Fruit fly (Drosophila melanogaster) whole organism, embryonic: Measurements from ENCODE around the gene I-2.

Source experiments
- Aef1 ChIP-seq: fragments of 200-800 bp; sonication (Bioruptor generic); IDR thresholded peaks from 3 replicates; pipeline ENCODE4 v1.3.6; 2022; ENCODE audit warnings: missing biosample characterization, missing genetic modification characterization
- Antp ChIP-seq: fragments of 200-800 bp; sonication (Bioruptor generic); optimal IDR thresholded peaks from 3 replicates; lab custom pipeline; 2016; ENCODE audit warnings: missing biosample characterization, missing genetic modification characterization
- BtbVII ChIP-seq: fragments of 200-800 bp; sonication (Bioruptor generic); optimal IDR thresholded peaks from 3 replicates; lab custom pipeline; 2017; ENCODE audit warnings: missing biosample characterization, mild to moderate bottlenecking, missing genetic modification characterization
- Bteb2 ChIP-seq: fragments of 200-800 bp; sonication (Bioruptor generic); optimal IDR thresholded peaks from 2 replicates; lab custom pipeline; 2016; ENCODE audit warnings: missing biosample characterization, missing genetic modification characterization
- CG10209 ChIP-seq: fragments of 200-800 bp; sonication (Bioruptor generic); optimal IDR thresholded peaks from 3 replicates; lab custom pipeline; 2017; ENCODE audit warnings: missing biosample characterization, mild to moderate bottlenecking, missing genetic modification characterization, missing genetic modification reagents
- CG10366 ChIP-seq: fragments of 200-800 bp; sonication (Bioruptor generic); IDR thresholded peaks from 2 replicates; pipeline ENCODE4 v1.3.6; 2022; ENCODE audit warnings: missing biosample characterization, missing genetic modification characterization
- CG10543 ChIP-seq: fragments of 200-800 bp; sonication (Bioruptor generic); optimal IDR thresholded peaks from 3 replicates; lab custom pipeline; 2017; ENCODE audit warnings: missing biosample characterization, mild to moderate bottlenecking, missing genetic modification characterization, moderate library complexity
- CG12071 ChIP-seq: fragments of 200-800 bp; sonication (Bioruptor generic); optimal IDR thresholded peaks from 3 replicates; lab custom pipeline; 2018; ENCODE audit warnings: missing biosample characterization, mild to moderate bottlenecking, missing genetic modification characterization
- CG12391 ChIP-seq: fragments of 200-800 bp; sonication (Bioruptor generic); optimal IDR thresholded peaks from 3 replicates; lab custom pipeline; 2018; ENCODE audit warnings: missing biosample characterization, mild to moderate bottlenecking, missing genetic modification characterization, moderate library complexity
- CG12769 ChIP-seq: fragments of 200-800 bp; sonication (Bioruptor generic); optimal IDR thresholded peaks from 2 replicates; lab custom pipeline; 2019; ENCODE audit warnings: missing biosample characterization, mild to moderate bottlenecking, missing genetic modification characterization, moderate library complexity
- CG14860 ChIP-seq: fragments of 200-800 bp; sonication (Bioruptor generic); IDR thresholded peaks from 3 replicates; pipeline ENCODE4 v1.3.6; 2022; ENCODE audit warnings: missing biosample characterization, missing genetic modification characterization; ENCODE audit not compliant: partially characterized antibody
- CG15696 ChIP-seq: fragments of 200-800 bp; sonication (Bioruptor generic); optimal IDR thresholded peaks from 2 replicates; lab custom pipeline; 2019; ENCODE audit warnings: missing biosample characterization, mild to moderate bottlenecking, missing genetic modification characterization, moderate library complexity
- CG16813 ChIP-seq: fragments of 200-800 bp; sonication (Bioruptor generic); IDR thresholded peaks from 3 replicates; pipeline ENCODE4 v1.3.6; 2022; ENCODE audit warnings: missing biosample characterization, missing genetic modification characterization; ENCODE audit not compliant: partially characterized antibody
- CG17612 ChIP-seq: fragments of 200-800 bp; sonication (Bioruptor generic); IDR thresholded peaks from 2 replicates; pipeline ENCODE4 v1.3.6; 2022; ENCODE audit warnings: missing biosample characterization, missing genetic modification characterization
- CG17829 ChIP-seq: fragments of 200-800 bp; optimal IDR thresholded peaks from 2 replicates; lab custom pipeline; 2019; ENCODE audit warnings: missing biosample characterization, mild to moderate bottlenecking, missing genetic modification characterization, moderate library complexity
- CG2875 ChIP-seq: fragments of 200-800 bp; sonication (Bioruptor generic); optimal IDR thresholded peaks from 2 replicates; lab custom pipeline; 2017; ENCODE audit warnings: missing biosample characterization, mild to moderate bottlenecking, missing genetic modification characterization, missing genetic modification reagents
- CG3163 ChIP-seq: fragments of 200-800 bp; sonication (Bioruptor generic); optimal IDR thresholded peaks from 3 replicates; lab custom pipeline; 2016; ENCODE audit warnings: missing biosample characterization, missing genetic modification characterization
- CG42726 ChIP-seq: fragments of 200-800 bp; sonication (Bioruptor generic); IDR thresholded peaks from 2 replicates; pipeline ENCODE4 v1.3.6; 2022; ENCODE audit warnings: missing biosample characterization, missing genetic modification characterization; ENCODE audit not compliant: partially characterized antibody
- CG4617 ChIP-seq: fragments of 200-800 bp; sonication (Bioruptor generic); optimal IDR thresholded peaks from 3 replicates; lab custom pipeline; 2016; ENCODE audit warnings: missing biosample characterization, missing genetic modification characterization, borderline replicate concordance
- CG7271 ChIP-seq: fragments of 200-800 bp; sonication (Bioruptor generic); optimal IDR thresholded peaks from 2 replicates; lab custom pipeline; 2018; ENCODE audit warnings: missing biosample characterization, mild to moderate bottlenecking, missing genetic modification characterization, moderate library complexity
- CG8924 ChIP-seq: fragments of 200-800 bp; optimal IDR thresholded peaks from 3 replicates; lab custom pipeline; 2019; ENCODE audit warnings: missing biosample characterization, mild to moderate bottlenecking, missing genetic modification characterization, moderate library complexity
- CG9609 ChIP-seq: fragments of 200-800 bp; sonication (Bioruptor generic); optimal IDR thresholded peaks from 3 replicates; lab custom pipeline; 2016; ENCODE audit warnings: missing biosample characterization, missing genetic modification characterization
- CG9797 ChIP-seq: fragments of 200-800 bp; sonication (Bioruptor generic); optimal IDR thresholded peaks from 3 replicates; lab custom pipeline; 2018; ENCODE audit warnings: missing biosample characterization, mild to moderate bottlenecking, missing genetic modification characterization
- CG9876 ChIP-seq: fragments of 200-800 bp; sonication (Bioruptor generic); optimal IDR thresholded peaks from 2 replicates; lab custom pipeline; 2016; ENCODE audit warnings: missing biosample characterization, missing genetic modification characterization
- D19B ChIP-seq: fragments of 200-800 bp; sonication (Bioruptor generic); optimal IDR thresholded peaks from 2 replicates; lab custom pipeline; 2017; ENCODE audit warnings: missing biosample characterization, mild to moderate bottlenecking, missing genetic modification characterization
- E2f2 ChIP-seq: fragments of 200-800 bp; sonication (Bioruptor generic); IDR thresholded peaks from 2 replicates; pipeline ENCODE4 v1.3.6; 2022; ENCODE audit warnings: missing biosample characterization, missing genetic modification characterization
- ERR ChIP-seq: fragments of 200-800 bp; sonication (Bioruptor generic); optimal IDR thresholded peaks from 2 replicates; lab custom pipeline; 2016; ENCODE audit warnings: missing biosample characterization, missing genetic modification characterization
- Fer2 ChIP-seq: fragments of 200-800 bp; sonication (Bioruptor generic); optimal IDR thresholded peaks from 2 replicates; lab custom pipeline; 2018; ENCODE audit warnings: missing biosample characterization, mild to moderate bottlenecking, missing genetic modification characterization, moderate library complexity
- HHEX ChIP-seq: fragments of 200-800 bp; sonication (Bioruptor generic); optimal IDR thresholded peaks from 3 replicates; lab custom pipeline; 2017; ENCODE audit warnings: missing biosample characterization, mild to moderate bottlenecking, missing genetic modification characterization, missing genetic modification reagents
- HLH4C ChIP-seq: fragments of 200-800 bp; sonication (Bioruptor generic); IDR thresholded peaks from 3 replicates; pipeline ENCODE4 v1.3.6; 2022; ENCODE audit warnings: missing biosample characterization, missing genetic modification characterization; ENCODE audit not compliant: partially characterized antibody
- Hr78 ChIP-seq, 2 experiments: fragments of 200-800 bp in 1 of 2; fragments of >200 bp in 1 of 2; sonication (Bioruptor generic) in 1 of 2; optimal IDR thresholded peaks; 2 replicates each; lab custom pipeline; 2017 to 2019; ENCODE audit warnings: missing biosample characterization in 2 of 2, missing genetic modification characterization in 2 of 2, mild to moderate bottlenecking in 1 of 2, moderate library complexity in 1 of 2
- NK7.1 ChIP-seq: fragments of 200-800 bp; sonication (Bioruptor generic); optimal IDR thresholded peaks from 3 replicates; lab custom pipeline; 2016; ENCODE audit warnings: missing biosample characterization, missing genetic modification characterization
- Side ChIP-seq: fragments of 200-800 bp; sonication (Bioruptor generic); optimal IDR thresholded peaks from 2 replicates; lab custom pipeline; 2016; ENCODE audit warnings: missing biosample characterization, missing genetic modification characterization
- Sin3A ChIP-seq: fragments of >200 bp; optimal IDR thresholded peaks from 2 replicates; lab custom pipeline; 2018
- Sox102F ChIP-seq: fragments of 200-800 bp; sonication (Bioruptor generic); optimal IDR thresholded peaks from 2 replicates; lab custom pipeline; 2018; ENCODE audit warnings: missing biosample characterization, mild to moderate bottlenecking, missing genetic modification characterization, moderate library complexity
- ab ChIP-seq: fragments of 200-800 bp; sonication (Bioruptor generic); optimal IDR thresholded peaks from 2 replicates; lab custom pipeline; 2016; ENCODE audit warnings: missing biosample characterization, missing genetic modification characterization
- bcd ChIP-seq: fragments of 200-800 bp; sonication (Bioruptor generic); optimal IDR thresholded peaks from 2 replicates; lab custom pipeline; 2017; ENCODE audit warnings: missing biosample characterization, mild to moderate bottlenecking, missing genetic modification characterization
- dan ChIP-seq: fragments of 200-800 bp; sonication (Bioruptor generic); IDR thresholded peaks from 2 replicates; pipeline ENCODE4 v1.3.6; 2022; ENCODE audit warnings: missing biosample characterization, missing genetic modification characterization
- danr ChIP-seq: fragments of 200-800 bp; sonication (Bioruptor generic); IDR thresholded peaks from 2 replicates; pipeline ENCODE4 v1.3.6; 2022; ENCODE audit warnings: missing biosample characterization, missing genetic modification characterization
- dmrt99B ChIP-seq: fragments of 200-800 bp; sonication (Bioruptor generic); optimal IDR thresholded peaks from 2 replicates; lab custom pipeline; 2018; ENCODE audit warnings: missing biosample characterization, mild to moderate bottlenecking, missing genetic modification characterization, moderate library complexity
- emc ChIP-seq: fragments of 200-800 bp; sonication (Bioruptor generic); optimal IDR thresholded peaks from 2 replicates; lab custom pipeline; 2016; ENCODE audit warnings: missing biosample characterization, missing genetic modification characterization
- lmd ChIP-seq: fragments of 200-800 bp; sonication (Bioruptor generic); IDR thresholded peaks from 2 replicates; pipeline ENCODE4 v1.3.6; 2022; ENCODE audit warnings: missing biosample characterization, missing genetic modification characterization
- psq ChIP-seq: fragments of 200-800 bp; sonication (Bioruptor generic); optimal IDR thresholded peaks from 2 replicates; lab custom pipeline; 2017; ENCODE audit warnings: missing biosample characterization, missing genetic modification characterization
- slbo ChIP-seq: fragments of 200-800 bp; sonication (Bioruptor generic); IDR thresholded peaks from 2 replicates; pipeline ENCODE4 v1.3.6; 2022; ENCODE audit warnings: missing biosample characterization, missing genetic modification characterization
- sr ChIP-seq: fragments of 200-800 bp; sonication (Bioruptor generic); IDR thresholded peaks from 3 replicates; pipeline ENCODE4 v1.3.6; 2022; ENCODE audit warnings: missing biosample characterization, missing genetic modification characterization
- toy ChIP-seq: fragments of 200-800 bp; sonication (Bioruptor generic); IDR thresholded peaks from 2 replicates; pipeline ENCODE4 v1.3.6; 2022; ENCODE audit warnings: missing biosample characterization, missing genetic modification characterization
- trem ChIP-seq: fragments of 200-800 bp; optimal IDR thresholded peaks from 3 replicates; lab custom pipeline; 2019; ENCODE audit warnings: missing biosample characterization, mild to moderate bottlenecking, missing genetic modification characterization, moderate library complexity
- tup ChIP-seq: fragments of 200-800 bp; sonication (Bioruptor generic); optimal IDR thresholded peaks from 2 replicates; lab custom pipeline; 2016; ENCODE audit warnings: missing biosample characterization, mild to moderate bottlenecking, missing genetic modification characterization, moderate library complexity
- vnd ChIP-seq: fragments of 200-800 bp; sonication (Bioruptor generic); IDR thresholded peaks from 3 replicates; pipeline ENCODE4 v1.3.6; 2022; ENCODE audit warnings: missing biosample characterization, missing genetic modification characterization; ENCODE audit not compliant: partially characterized antibody
- vvl ChIP-seq: fragments of 200-800 bp; sonication (Bioruptor generic); IDR thresholded peaks from 2 replicates; pipeline ENCODE4 v1.3.6; 2022; ENCODE audit warnings: missing biosample characterization, missing genetic modification characterization

Gene I-2

dm6 chr3L:9836524-9837047 lies at the start of gene I-2 (continued):
- peak; percentile 79 for TF ChIP-seq CG42726
- TF ChIP-seq CG10209 (GFP tag; lab: Kevin White, UChicago), result no peak
- TF ChIP-seq toy (GFP tag; lab: Robert Waterston, UW), result no peak
- no peak for TF ChIP-seq Fer2
- TF ChIP-seq trem, result peak; percentile 47
- TF ChIP-seq CG15696 (tag; lab: Kevin White, UChicago), result no peak
- TF ChIP-seq Antp (GFP tag; lab: Kevin White, UChicago), result no peak
- no peak for TF ChIP-seq CG17829 (tag; lab: Kevin White, UChicago)
- TF ChIP-seq ERR (GFP tag; lab: Kevin White, UChicago), result no peak
- no peak for TF ChIP-seq lmd
- TF ChIP-seq HHEX, result no peak
- peak; percentile 70 for TF ChIP-seq slbo (GFP tag; lab: Robert Waterston, UW)
- peak; percentile 19; the same call in 1 of the 2 replicates for TF ChIP-seq CG10366
- no peak for TF ChIP-seq danr (GFP tag; lab: Robert Waterston, UW)
- TF ChIP-seq CG7271 (tag; lab: Kevin White, UChicago), result no peak
- no peak for TF ChIP-seq bcd (GFP tag; lab: Kevin White, UChicago)
- TF ChIP-seq Side (GFP tag; lab: Kevin White, UChicago), result no peak
- TF ChIP-seq CG17612 (GFP tag; lab: Robert Waterston, UW), result no peak
- peak; percentile 29; the same call in 1 of the 2 replicates for TF ChIP-seq vvl (GFP tag; lab: Robert Waterston, UW)
- TF ChIP-seq sr (GFP tag; lab: Robert Waterston, UW), result no peak
- TF ChIP-seq ab (GFP tag; lab: Kevin White, UChicago), result no peak
- no peak for TF ChIP-seq CG9876 (GFP tag; lab: Kevin White, UChicago)
- no peak for TF ChIP-seq Aef1 (GFP tag; lab: Robert Waterston, UW)
- no peak for TF ChIP-seq CG2875 (GFP tag; lab: Kevin White, UChicago)
- TF ChIP-seq Hr78 (GFP tag; optimal IDR thresholded peaks at IDR 0.05; lab: Kevin White, UChicago), result peak in 1 of 2 experiments; percentile 13
- no peak for TF ChIP-seq D19B (GFP tag; lab: Kevin White, UChicago)
- no peak for TF ChIP-seq NK7.1
- TF ChIP-seq CG12769, result no peak
- TF ChIP-seq CG4617 (GFP tag; lab: Kevin White, UChicago), result peak; percentile 75
- TF ChIP-seq psq (GFP tag; lab: Kevin White, UChicago), result no peak
- TF ChIP-seq tup (GFP tag; lab: Kevin White, UChicago), result no peak
- no peak for TF ChIP-seq Sox102F (GFP tag; lab: Kevin White, UChicago)
- peak; percentile 41 for TF ChIP-seq CG12391
- peak; percentile 73 for TF ChIP-seq vnd (GFP tag; lab: Robert Waterston, UW)
- no peak for TF ChIP-seq dmrt99B (tag; lab: Kevin White, UChicago)
- TF ChIP-seq emc (GFP tag; lab: Kevin White, UChicago), result no peak
- TF ChIP-seq CG3163 (GFP tag; lab: Kevin White, UChicago), result no peak
- peak; percentile 15 for TF ChIP-seq Sin3A (lab: Kevin White, UChicago)
- TF ChIP-seq CG10543 (GFP tag; lab: Kevin White, UChicago), result no peak
- no peak for TF ChIP-seq CG9609 (GFP tag; lab: Kevin White, UChicago)
- TF ChIP-seq HLH4C (GFP tag; lab: Robert Waterston, UW), result peak; percentile 81
- TF ChIP-seq CG14860 (GFP tag; lab: Robert Waterston, UW), result peak; percentile 72
- TF ChIP-seq CG8924 (tag; lab: Kevin White, UChicago), result peak; percentile 10
- TF ChIP-seq Bteb2 (GFP tag; lab: Kevin White, UChicago), result no peak
- TF ChIP-seq CG9797, result peak; percentile 31
- no peak for TF ChIP-seq dan (GFP tag; lab: Robert Waterston, UW)
- TF ChIP-seq BtbVII (GFP tag; lab: Kevin White, UChicago), result no peak
- peak; percentile 83 for TF ChIP-seq CG16813 (GFP tag; lab: Robert Waterston, UW)
- no peak for TF ChIP-seq CG12071 (GFP tag; lab: Kevin White, UChicago)
- peak; percentile 45; the same call in 1 of the 2 replicates for TF ChIP-seq E2f2 (GFP tag; lab: Robert Waterston, UW)
